Fruit fly (Drosophila melanogaster): ENCODE data around the gene mRpL9.

mRpL9 gene

DNA sequence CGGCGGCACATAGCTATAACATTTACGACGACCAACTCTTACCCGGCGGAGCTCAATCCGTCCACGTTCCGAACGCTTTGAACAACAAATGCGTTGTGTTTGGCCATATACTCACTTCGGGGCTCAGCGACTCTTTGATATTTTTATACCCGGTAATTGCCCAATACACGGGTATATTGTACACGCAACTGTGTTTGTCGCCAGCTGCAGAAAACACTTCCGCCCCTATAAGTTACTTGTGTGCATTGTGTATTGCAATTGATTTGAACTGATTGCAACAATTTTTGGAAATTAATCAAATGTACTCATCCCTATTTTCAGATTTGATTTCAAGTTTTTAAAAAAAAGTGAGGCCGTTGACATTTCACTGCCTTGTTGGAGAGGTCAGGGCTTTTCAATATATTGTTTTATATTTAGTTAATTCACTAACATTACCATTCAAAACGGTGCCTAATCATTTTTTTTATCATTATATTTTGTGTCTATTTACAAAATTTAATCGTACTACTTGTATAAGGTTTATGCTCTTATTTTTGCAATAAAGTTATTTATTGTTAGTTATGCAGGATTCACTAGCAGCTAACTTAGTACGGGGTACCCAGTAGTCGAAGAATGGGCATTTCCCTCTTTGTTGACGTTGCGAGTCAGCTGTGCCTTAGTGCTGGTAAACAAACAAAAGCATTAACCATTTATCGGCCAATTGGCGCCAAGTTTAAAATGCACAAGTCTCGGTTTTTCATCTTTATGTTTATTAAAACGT, 12.6 kb downstream of the mRpL9 start, which contains the start of gene Nagk (continued):
- TF ChIP-seq Dip2 (GFP tag; IDR thresholded peaks at IDR 0.05) = no peak
- TF ChIP-seq luna (GFP tag; optimal IDR thresholded peaks at IDR 0.05) = no peak
- no peak for TF ChIP-seq Dll (GFP tag; IDR thresholded peaks at IDR 0.05; ENCODE audit: partially characterized antibody)
- peak; percentile 12 for TF ChIP-seq crc (GFP tag; optimal IDR thresholded peaks at IDR 0.05)
- no peak for TF ChIP-seq CG17186 (GFP tag; optimal IDR thresholded peaks at IDR 0.05)
- no peak for TF ChIP-seq lov (optimal IDR thresholded peaks at IDR 0.05)
- no peak for TF ChIP-seq lov (GFP tag; IDR thresholded peaks at IDR 0.05)
- TF ChIP-seq danr (GFP tag; IDR thresholded peaks at IDR 0.05) = no peak
- TF ChIP-seq salm (tag; optimal IDR thresholded peaks at IDR 0.05) = peak; percentile 39
- TF ChIP-seq klu (GFP tag; IDR thresholded peaks at IDR 0.05) = no peak
- peak; percentile 39 for TF ChIP-seq CG14014 (GFP tag; IDR thresholded peaks at IDR 0.05)
- TF ChIP-seq nerfin-1 (tag; optimal IDR thresholded peaks at IDR 0.05) = peak; percentile 28
- TF ChIP-seq ci (GFP tag; IDR thresholded peaks at IDR 0.05) = peak; percentile 71
- TF ChIP-seq sens-2 (GFP tag; IDR thresholded peaks at IDR 0.05) = no peak
- TF ChIP-seq cad (GFP tag; optimal IDR thresholded peaks at IDR 0.05) = no peak
- peak in 1 of 2 experiments; percentile 2 for TF ChIP-seq tll (GFP tag; optimal IDR thresholded peaks at IDR 0.05)
- TF ChIP-seq Hr3 (GFP tag; optimal IDR thresholded peaks at IDR 0.05) = peak; percentile 77
- TF ChIP-seq al (GFP tag; IDR thresholded peaks at IDR 0.05) = 0 out of 2 replicates have a peak, but pooled peaks have one; percentile 9
- TF ChIP-seq CG10431 (GFP tag; optimal IDR thresholded peaks at IDR 0.05) = no peak
- TF ChIP-seq Ets97D (GFP tag; optimal IDR thresholded peaks at IDR 0.05) = peak; percentile 35
- TF ChIP-seq CG1603 (tag; optimal IDR thresholded peaks at IDR 0.05) = peak; percentile 48
- TF ChIP-seq CG15269 (tag; optimal IDR thresholded peaks at IDR 0.05) = peak; percentile 60
- TF ChIP-seq Camta (GFP tag; optimal IDR thresholded peaks at IDR 0.05) = peak; percentile 40
- TF ChIP-seq tup (GFP tag; optimal IDR thresholded peaks at IDR 0.05) = no peak
- TF ChIP-seq esg (GFP tag; conservative IDR thresholded peaks at IDR 0.05) = 0 out of 2 replicates have a peak, but pooled peaks have one; percentile 21
- peak; percentile 6 for TF ChIP-seq Atf3 (GFP tag; optimal IDR thresholded peaks at IDR 0.05)
- no peak for TF ChIP-seq jumu (GFP tag; optimal IDR thresholded peaks at IDR 0.05)
- TF ChIP-seq cwo (GFP tag; optimal IDR thresholded peaks at IDR 0.05) = peak; percentile 56
- TF ChIP-seq sim (GFP tag; IDR thresholded peaks at IDR 0.05) = no peak
- peak; percentile 37 for TF ChIP-seq Fer1 (GFP tag; optimal IDR thresholded peaks at IDR 0.05)
- TF ChIP-seq zfh2 (GFP tag; optimal IDR thresholded peaks at IDR 0.05) = peak; percentile 64
- peak; percentile 19; the same call in 1 of the 2 replicates for TF ChIP-seq chm (GFP tag; IDR thresholded peaks at IDR 0.05)
- TF ChIP-seq peb (GFP tag; IDR thresholded peaks at IDR 0.05) = no peak
- TF ChIP-seq vfl (GFP tag; optimal IDR thresholded peaks at IDR 0.05) = peak; percentile 33
- TF ChIP-seq Six4 (GFP tag; optimal IDR thresholded peaks at IDR 0.05) = peak; percentile 56
- TF ChIP-seq CG8765 (GFP tag; IDR thresholded peaks at IDR 0.05) = no peak
- TF ChIP-seq Sin3A (optimal IDR thresholded peaks at IDR 0.05) = no peak
- TF ChIP-seq CG6175 (GFP tag; IDR thresholded peaks at IDR 0.05) = no peak
- peak; percentile 46 to 68 for TF ChIP-seq dpn (GFP tag; optimal IDR thresholded peaks at IDR 0.05)
- TF ChIP-seq CG8478 (optimal IDR thresholded peaks at IDR 0.05) = no peak
- peak; percentile 82 for TF ChIP-seq CG18262 (tag; optimal IDR thresholded peaks at IDR 0.05)
- TF ChIP-seq usp (GFP tag; optimal IDR thresholded peaks at IDR 0.05) = no peak
- no peak for TF ChIP-seq CG14050 (GFP tag; IDR thresholded peaks at IDR 0.05)
- peak; percentile 40 for TF ChIP-seq CG13296 (GFP tag; optimal IDR thresholded peaks at IDR 0.05)
- 0 out of 2 replicates have a peak, but pooled peaks have one; percentile 5 for TF ChIP-seq dati (GFP tag; IDR thresholded peaks at IDR 0.05)
- TF ChIP-seq CG12299 (tag; optimal IDR thresholded peaks at IDR 0.05) = no peak
- TF ChIP-seq ro (GFP tag; IDR thresholded peaks at IDR 0.05) = no peak
- no peak for TF ChIP-seq eyg (GFP tag; optimal IDR thresholded peaks at IDR 0.05)
- peak; percentile 4; the same call in 2 of the 3 replicates for TF ChIP-seq ase (GFP tag; IDR thresholded peaks at IDR 0.05)
- peak; percentile 91 for TF ChIP-seq Ets65A (GFP tag)
- TF ChIP-seq insv (GFP tag; optimal IDR thresholded peaks at IDR 0.05) = no peak
- TF ChIP-seq CG4730 (GFP tag; IDR thresholded peaks at IDR 0.05) = no peak
